Fruit fly (Drosophila melanogaster) whole organism, larva: ENCODE measurements around the gene CG42354.

Source experiments
- noc ChIP-seq: fragments of 200-800 bp; sonication (Bioruptor generic); optimal IDR thresholded peaks from 3 replicates; lab custom pipeline; 2019; ENCODE audit warnings: missing biosample characterization, mild to moderate bottlenecking, missing genetic modification characterization, moderate library complexity

CG42354 gene

dm6 chrX:16062720-16063413, 41.9 kb downstream of the CG42354 start, which contains the start of gene CG12395:
TSS of gene CG12395 (minus strand) at chrX:16062898.
- no peak for TF ChIP-seq noc
